Fruit fly (Drosophila melanogaster): ENCODE measurements around the gene Cpr65Ec.
A peak's percentile ranks its signal among the peaks of the same experiment; 100 is the strongest.

Gene Cpr65Ec

dm6 chr3L:7128214-7129008 lies 35.4 kb downstream of the Cpr65Ec start, which contains the start of the genes Acbp4 and Acbp6 (continued):
- TF ChIP-seq Scr (GFP tag; IDR thresholded peaks at IDR 0.05; ENCODE audit: partially characterized antibody) (no peak), CG3838 (GFP tag; optimal IDR thresholded peaks at IDR 0.05) (no peak), C15 (GFP tag; IDR thresholded peaks at IDR 0.05) (no peak), Hmx (GFP tag; optimal IDR thresholded peaks at IDR 0.05) (no peak), twi (tag; optimal IDR thresholded peaks at IDR 0.05) (no peak), mirr (GFP tag; optimal IDR thresholded peaks at IDR 0.05) (peak; percentile 66), CG10209 (GFP tag; optimal IDR thresholded peaks at IDR 0.05) (no peak), rib (GFP tag; IDR thresholded peaks at IDR 0.05) (no peak), seq (GFP tag; IDR thresholded peaks at IDR 0.05) (no peak), CG1647 (GFP tag; optimal IDR thresholded peaks at IDR 0.05) (no peak), CG9727 (GFP tag; optimal IDR thresholded peaks at IDR 0.05) (no peak), az2 (GFP tag; optimal IDR thresholded peaks at IDR 0.05) (no peak), cwo (GFP tag; optimal IDR thresholded peaks at IDR 0.05) (peak; percentile 29), nmo (GFP tag; optimal IDR thresholded peaks at IDR 0.05) (no peak), sug (tag; optimal IDR thresholded peaks at IDR 0.05) (peak; percentile 65), grn (GFP tag; optimal IDR thresholded peaks at IDR 0.05) (no peak), exex (tag; optimal IDR thresholded peaks at IDR 0.05) (peak; percentile 81), CG10959 (GFP tag; IDR thresholded peaks at IDR 0.05) (no peak), CG15073 (GFP tag; optimal IDR thresholded peaks at IDR 0.05) (no peak), CG11398 (GFP tag; optimal IDR thresholded peaks at IDR 0.05) (no peak), CG15269 (tag; optimal IDR thresholded peaks at IDR 0.05) (no peak), HmgZ (tag; optimal IDR thresholded peaks at IDR 0.05) (no peak), gcm2 (GFP tag; optimal IDR thresholded peaks at IDR 0.05) (no peak), Awh (GFP tag; IDR thresholded peaks at IDR 0.05) (no peak), tll (GFP tag; optimal IDR thresholded peaks at IDR 0.05) (no peak), CG34224 (GFP tag; IDR thresholded peaks at IDR 0.05; ENCODE audit: partially characterized antibody) (no peak), chinmo (GFP tag; IDR thresholded peaks at IDR 0.05; ENCODE audit: partially characterized antibody) (0 out of 4 replicates have a peak, but pooled peaks have one; percentile 61), CG11560 (tag; IDR thresholded peaks at IDR 0.05) (no peak), lab (GFP tag; optimal IDR thresholded peaks at IDR 0.05) (peak; percentile 25), CG13624 (GFP tag; optimal IDR thresholded peaks at IDR 0.05) (no peak), Dek (tag; optimal IDR thresholded peaks at IDR 0.05) (no peak), CG15011 (GFP tag; optimal IDR thresholded peaks at IDR 0.05) (no peak), CG7271 (tag; optimal IDR thresholded peaks at IDR 0.05) (no peak), z (GFP tag; IDR thresholded peaks at IDR 0.05) (no peak), ase (GFP tag; IDR thresholded peaks at IDR 0.05) (no peak), CG11695 (GFP tag; IDR thresholded peaks at IDR 0.05) (0 out of 3 replicates have a peak, but pooled peaks have one; percentile 10)

- TF ChIP-seq crol (GFP tag; IDR thresholded peaks at IDR 0.05) = no peak
Measured at dm6 chr3L:7130574-7130973, 37.6 kb downstream of the Cpr65Ec start, which contains the start of gene Acbp3. TSS of gene Acbp3 (plus strand) at chr3L:7130874.

- no peak for TF ChIP-seq sr (GFP tag; IDR thresholded peaks at IDR 0.05)
- TF ChIP-seq CG9215 (GFP tag; IDR thresholded peaks at IDR 0.05) = no peak
- TF ChIP-seq CG12769 (tag; optimal IDR thresholded peaks at IDR 0.05) = peak; percentile 54
- no peak for TF ChIP-seq hkb (optimal IDR thresholded peaks at IDR 0.05)
- TF ChIP-seq hkb (GFP tag; IDR thresholded peaks at IDR 0.05) = 0 out of 2 replicates have a peak, but pooled peaks have one; percentile 36
- peak; percentile 91 for TF ChIP-seq chinmo (GFP tag; IDR thresholded peaks at IDR 0.05; ENCODE audit: partially characterized antibody)
- no peak for TF ChIP-seq maf-S (GFP tag; optimal IDR thresholded peaks at IDR 0.05)
- peak; percentile 55 for TF ChIP-seq Med (GFP tag)
- TF ChIP-seq CG2678 (tag; optimal IDR thresholded peaks at IDR 0.05) = peak; percentile 3
- TF ChIP-seq Pdp1 (GFP tag; optimal IDR thresholded peaks at IDR 0.05) = peak in 1 of 2 experiments; percentile 18
- peak; percentile 25 for TF ChIP-seq lab (GFP tag; optimal IDR thresholded peaks at IDR 0.05)
- no peak for TF ChIP-seq disco-r (GFP tag; optimal IDR thresholded peaks at IDR 0.05)
- TF ChIP-seq wek (GFP tag; optimal IDR thresholded peaks at IDR 0.05) = no peak
Measured at dm6 chr3L:7131447-7131983, 38.5 kb downstream of the Cpr65Ec start, which contains the start of gene Acbp2. TSS of gene Acbp2 (plus strand) at chr3L:7131863.

Data from whole organism, embryonic.